Fruit fly (Drosophila melanogaster): ENCODE measurements around the gene CG13038.

CG13038 gene

dm6 chr3L:16291678-16292077, 36.0 kb downstream of the CG13038 start:
- TF ChIP-seq Vsx2 (GFP tag; optimal IDR thresholded peaks at IDR 0.05; ENCODE audit: partially characterized antibody), result peak; percentile 88
- no peak for TF ChIP-seq Dif (GFP tag; optimal IDR thresholded peaks at IDR 0.05; ENCODE audit: partially characterized antibody)
- peak; percentile 32 for TF ChIP-seq N (GFP tag; optimal IDR thresholded peaks at IDR 0.05)
- TF ChIP-seq lola (GFP tag; optimal IDR thresholded peaks at IDR 0.05), result peak; percentile 51
- peak; percentile 76 for TF ChIP-seq Myc (optimal IDR thresholded peaks at IDR 0.05)

- TF ChIP-seq sv (GFP tag; optimal IDR thresholded peaks at IDR 0.05) (no peak), HLH106 (tag; optimal IDR thresholded peaks at IDR 0.05) (no peak), Dif (GFP tag; optimal IDR thresholded peaks at IDR 0.05; ENCODE audit: partially characterized antibody) (no peak), usp (GFP tag; optimal IDR thresholded peaks at IDR 0.05) (no peak), GATAd (GFP tag; optimal IDR thresholded peaks at IDR 0.05) (no peak), CG9705 (GFP tag; optimal IDR thresholded peaks at IDR 0.05) (no peak), Hr78 (GFP tag; optimal IDR thresholded peaks at IDR 0.05) (no peak), Hnf4 (GFP tag; optimal IDR thresholded peaks at IDR 0.05) (no peak), Hr83 (GFP tag; optimal IDR thresholded peaks at IDR 0.05; ENCODE audit: poor library complexity, severe bottlenecking) (no peak), tai (GFP tag; optimal IDR thresholded peaks at IDR 0.05) (no peak), OdsH (GFP tag; optimal IDR thresholded peaks at IDR 0.05) (no peak), dmrt93B (GFP tag; optimal IDR thresholded peaks at IDR 0.05) (no peak), CG32264 (GFP tag; optimal IDR thresholded peaks at IDR 0.05) (no peak), sage (GFP tag; optimal IDR thresholded peaks at IDR 0.05) (no peak), woc (GFP tag; optimal IDR thresholded peaks at IDR 0.05) (no peak), Myc (optimal IDR thresholded peaks at IDR 0.05) (no peak), lola (GFP tag; optimal IDR thresholded peaks at IDR 0.05) (no peak), dl (GFP tag; optimal IDR thresholded peaks at IDR 0.05; ENCODE audit: insufficient read depth in 1 of 2, partially characterized antibody in 2 of 2) (no peak), N (GFP tag; optimal IDR thresholded peaks at IDR 0.05) (no peak), CrebA (GFP tag; optimal IDR thresholded peaks at IDR 0.05; ENCODE audit: borderline replicate concordance) (no peak)
Measured at dm6 chr3L:16290850-16291249, 36.8 kb downstream of the CG13038 start, which contains the start of gene CG13045. CG13045 (minus strand) TSS chr3L:16290950.

dm6 chr3L:16289067-16289466, 38.6 kb downstream of the CG13038 start:
- no peak for TF ChIP-seq Dfd (GFP tag; optimal IDR thresholded peaks at IDR 0.05)
- peak in 1 of 2 experiments; percentile 9 for TF ChIP-seq foxo (GFP tag; optimal IDR thresholded peaks at IDR 0.05)
- TF ChIP-seq dmrt93B (GFP tag; optimal IDR thresholded peaks at IDR 0.05), result no peak

dm6 chr3L:16288322-16288721, 39.4 kb downstream of the CG13038 start, which contains the start of gene CG13046:
CG13046 (minus strand) TSS chr3L:16288422.
- TF ChIP-seq Jra (GFP tag; optimal IDR thresholded peaks at IDR 0.05) (no peak), lola (GFP tag; optimal IDR thresholded peaks at IDR 0.05) (no peak), CG9705 (GFP tag; optimal IDR thresholded peaks at IDR 0.05) (no peak), GATAd (GFP tag; optimal IDR thresholded peaks at IDR 0.05) (no peak), Hr83 (GFP tag; optimal IDR thresholded peaks at IDR 0.05; ENCODE audit: poor library complexity, severe bottlenecking) (no peak), N (GFP tag; optimal IDR thresholded peaks at IDR 0.05) (no peak), CrebA (GFP tag; optimal IDR thresholded peaks at IDR 0.05; ENCODE audit: borderline replicate concordance) (no peak), Sp1 (GFP tag; optimal IDR thresholded peaks at IDR 0.05) (no peak), dl (GFP tag; optimal IDR thresholded peaks at IDR 0.05; ENCODE audit: insufficient read depth in 1 of 2, partially characterized antibody in 2 of 2) (no peak), usp (GFP tag; optimal IDR thresholded peaks at IDR 0.05) (no peak), brk (GFP tag; optimal IDR thresholded peaks at IDR 0.05) (no peak), HLH106 (tag; optimal IDR thresholded peaks at IDR 0.05) (no peak), jim (GFP tag; optimal IDR thresholded peaks at IDR 0.05) (no peak), pan (optimal IDR thresholded peaks at IDR 0.05) (no peak), Hnf4 (GFP tag; optimal IDR thresholded peaks at IDR 0.05) (no peak)

- peak; percentile 50 for TF ChIP-seq fru (GFP tag; optimal IDR thresholded peaks at IDR 0.05)
- TF ChIP-seq lola (GFP tag; optimal IDR thresholded peaks at IDR 0.05), result no peak
- TF ChIP-seq psq (GFP tag; optimal IDR thresholded peaks at IDR 0.05), result no peak
- peak; percentile 43 for TF ChIP-seq woc (GFP tag; optimal IDR thresholded peaks at IDR 0.05)
- TF ChIP-seq dl (GFP tag; optimal IDR thresholded peaks at IDR 0.05; ENCODE audit: insufficient read depth in 1 of 2, partially characterized antibody in 2 of 2), result no peak
- peak; percentile 42 for TF ChIP-seq HLH106 (tag; optimal IDR thresholded peaks at IDR 0.05)
- TF ChIP-seq rgr (GFP tag; optimal IDR thresholded peaks at IDR 0.05), result peak; percentile 51
- TF ChIP-seq Abd-B (GFP tag; optimal IDR thresholded peaks at IDR 0.05), result no peak
- no peak for TF ChIP-seq Dif (GFP tag; optimal IDR thresholded peaks at IDR 0.05; ENCODE audit: partially characterized antibody)
- peak; percentile 32 for TF ChIP-seq ey (GFP tag; optimal IDR thresholded peaks at IDR 0.05)
- no peak for TF ChIP-seq brk (GFP tag; optimal IDR thresholded peaks at IDR 0.05)
- no peak for TF ChIP-seq dmrt93B (GFP tag; optimal IDR thresholded peaks at IDR 0.05)
- TF ChIP-seq OdsH (GFP tag; optimal IDR thresholded peaks at IDR 0.05), result peak; percentile 34
- TF ChIP-seq Hnf4 (GFP tag; optimal IDR thresholded peaks at IDR 0.05), result peak; percentile 13
- peak in 1 of 2 experiments; percentile 36 for TF ChIP-seq foxo (GFP tag; optimal IDR thresholded peaks at IDR 0.05)
- no peak for TF ChIP-seq GATAd (GFP tag; optimal IDR thresholded peaks at IDR 0.05)
- peak; percentile 53 for TF ChIP-seq br (GFP tag; optimal IDR thresholded peaks at IDR 0.05)
- TF ChIP-seq h (GFP tag; optimal IDR thresholded peaks at IDR 0.05), result peak; percentile 53
Measured at dm6 chr3L:16286258-16286657, 41.4 kb downstream of the CG13038 start.
